Worm (Caenorhabditis elegans) whole organism, L2 larva: ENCODE results near the gene T27E4.5.

ENCODE experiments used
- Y55F3AM.14 ChIP-seq: fragments of 200-800 bp; sonication (Bioruptor generic); optimal IDR thresholded peaks from 2 replicates; lab custom pipeline; 2018; ENCODE audit warnings: mild to moderate bottlenecking, missing genetic modification characterization, missing compliant biosample characterization
- ceh-82 ChIP-seq: fragments of 150-350 bp; optimal IDR thresholded peaks from 2 replicates; lab custom pipeline; 2014; ENCODE audit warnings: missing biosample characterization, missing genetic modification characterization
- mab-5 ChIP-seq: fragments of 150-350 bp; optimal IDR thresholded peaks from 2 replicates; lab custom pipeline; 2014; ENCODE audit warnings: missing biosample characterization, missing genetic modification characterization
- nhr-10 ChIP-seq: sonication (generic microtip); optimal IDR thresholded peaks from 2 replicates; lab custom pipeline; 2017; ENCODE audit warnings: missing biosample characterization, missing genetic modification characterization
- nhr-12 ChIP-seq: fragments of 150-350 bp; optimal IDR thresholded peaks from 2 replicates; lab custom pipeline; 2014; ENCODE audit warnings: missing biosample characterization, missing genetic modification characterization
- snpc-4 ChIP-seq: fragments of 150-350 bp; optimal IDR thresholded peaks from 2 replicates; lab custom pipeline; 2014; ENCODE audit warnings: missing biosample characterization, missing genetic modification characterization
- unc-39 ChIP-seq: fragments of 150-350 bp; optimal IDR thresholded peaks from 2 replicates; lab custom pipeline; 2014; ENCODE audit warnings: missing biosample characterization, missing genetic modification characterization
- unc-55 ChIP-seq: fragments of 150-350 bp; sonication (generic microtip); optimal IDR thresholded peaks from 3 replicates; lab custom pipeline; 2014; ENCODE audit warnings: missing biosample characterization, missing genetic modification reagents, missing genetic modification characterization
- ztf-11 ChIP-seq: sonication (generic microtip); optimal IDR thresholded peaks from 2 replicates; lab custom pipeline; 2017; ENCODE audit warnings: missing biosample characterization, missing genetic modification characterization

- TF ChIP-seq mab-5 (tag; lab: Kevin White, UChicago) (no peak), ceh-82 (tag; lab: Kevin White, UChicago) (no peak), unc-55 (GFP tag; lab: Kevin White, UChicago) (no peak), nhr-10 (no peak), snpc-4 (tag; lab: Kevin White, UChicago) (no peak), nhr-12 (no peak), Y55F3AM.14 (no peak), unc-39 (tag; lab: Kevin White, UChicago) (no peak), ztf-11 (tag; lab: Kevin White, UChicago) (no peak)
Measured at ce11 chrV:9109281-9109680, 39.7 kb upstream of the T27E4.5 start, which contains the start of gene pqn-31.
